Fruit fly (Drosophila melanogaster): ENCODE measurements around the gene Gr36c.

DNA sequence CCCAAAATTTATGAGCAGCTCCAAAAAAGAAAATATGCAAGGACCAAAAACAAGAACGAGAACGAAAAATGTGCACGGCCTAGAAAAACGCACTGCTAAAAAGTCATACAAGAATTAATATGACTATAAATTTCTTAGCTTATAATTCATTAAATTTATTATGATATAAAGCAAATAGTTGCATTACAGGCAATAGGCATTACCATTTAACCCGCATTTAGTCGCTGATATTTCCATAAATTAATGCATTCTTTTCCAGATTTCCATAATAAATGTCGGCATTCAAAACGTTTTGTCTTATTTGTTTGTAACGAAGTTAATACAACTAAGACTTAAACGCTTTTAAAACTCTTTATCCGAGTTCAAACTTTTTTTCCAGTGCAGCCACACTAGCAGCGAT lies 49.3 kb downstream of the Gr36c start:
- TF ChIP-seq CG8478 (optimal IDR thresholded peaks at IDR 0.05), result no peak
- no peak for TF ChIP-seq CTCF (optimal IDR thresholded peaks at IDR 0.05)

Measured in S2 (cell line).